Worm (Caenorhabditis elegans) whole organism, L4 larva: Measurements from ENCODE around the gene snf-10.

Source experiments
- F10B5.3 ChIP-seq: sonication (generic microtip); optimal IDR thresholded peaks from 2 replicates; lab custom pipeline; 2016; ENCODE audit warnings: mild to moderate bottlenecking, missing genetic modification characterization, missing compliant biosample characterization
- F26F4.8 ChIP-seq: fragments of 200-800 bp; sonication (Bioruptor generic); conservative IDR thresholded peaks from 2 replicates; pipeline ENCODE4 v1.3.6; 2022; ENCODE audit warnings: missing genetic modification characterization, missing compliant biosample characterization
- F49E8.2 ChIP-seq: sonication (generic microtip); optimal IDR thresholded peaks from 2 replicates; lab custom pipeline; 2016; ENCODE audit warnings: missing compliant biosample characterization, mild to moderate bottlenecking, missing genetic modification characterization, borderline replicate concordance
- T20F7.1 ChIP-seq: fragments of 200-800 bp; sonication (Bioruptor generic); optimal IDR thresholded peaks from 2 replicates; lab custom pipeline; 2018; ENCODE audit warnings: mild to moderate bottlenecking, missing genetic modification characterization, missing compliant biosample characterization
- T26A8.4 ChIP-seq: fragments of 200-800 bp; sonication (Bioruptor generic); IDR thresholded peaks from 2 replicates; pipeline ENCODE4 v1.3.6; 2022; ENCODE audit warnings: missing genetic modification characterization, missing compliant biosample characterization
- Y105C5A.15 ChIP-seq: fragments of 200-800 bp; sonication (Bioruptor generic); IDR thresholded peaks from 2 replicates; pipeline ENCODE4 v1.3.6; 2022; ENCODE audit warnings: missing genetic modification characterization, missing compliant biosample characterization
- Y48G9A.11 ChIP-seq: fragments of 200-800 bp; sonication (Bioruptor generic); IDR thresholded peaks from 2 replicates; pipeline ENCODE4 v1.3.6; 2022; ENCODE audit warnings: missing genetic modification reagents, missing genetic modification characterization, missing compliant biosample characterization
- Y75B8A.6 ChIP-seq: fragments of 200-800 bp; sonication (Bioruptor generic); IDR thresholded peaks from 2 replicates; pipeline ENCODE4 v1.3.6; 2022; ENCODE audit warnings: missing genetic modification reagents, missing genetic modification characterization, missing compliant biosample characterization
- ZK337.2 ChIP-seq: fragments of 200-800 bp; sonication (Bioruptor generic); IDR thresholded peaks from 2 replicates; pipeline ENCODE4 v1.3.6; 2022; ENCODE audit warnings: missing genetic modification reagents, missing genetic modification characterization, missing compliant biosample characterization
- aly-2 ChIP-seq: sonication (generic microtip); optimal IDR thresholded peaks from 2 replicates; lab custom pipeline; 2018; ENCODE audit warnings: missing biosample characterization, missing genetic modification characterization
- ceh-20 ChIP-seq: fragments of 200-800 bp; sonication (Bioruptor generic); IDR thresholded peaks from 2 replicates; pipeline ENCODE4 v1.3.6; 2022; ENCODE audit warnings: missing genetic modification reagents, missing genetic modification characterization, missing compliant biosample characterization
- ceh-82 ChIP-seq: sonication (generic microtip); optimal IDR thresholded peaks from 2 replicates; lab custom pipeline; 2017; ENCODE audit warnings: missing biosample characterization, missing genetic modification characterization
- cey-2 ChIP-seq: sonication (generic microtip); optimal IDR thresholded peaks from 3 replicates; lab custom pipeline; 2017; ENCODE audit warnings: missing genetic modification characterization, mild to moderate bottlenecking, missing compliant biosample characterization, antibody characterized with exemption, borderline replicate concordance; ENCODE audit not compliant: insufficient read depth
- ctbp-1 ChIP-seq: fragments of 200-800 bp; sonication (Bioruptor generic); IDR thresholded peaks from 2 replicates; pipeline ENCODE4 v1.3.6; 2022; ENCODE audit warnings: missing genetic modification reagents, missing genetic modification characterization, missing compliant biosample characterization
- daf-16 ChIP-seq, 3 experiments: sonication (generic microtip); optimal IDR thresholded peaks; 2 replicates each; lab custom pipeline; 2016 to 2017; ENCODE audit warnings: missing genetic modification characterization in 3 of 3, missing genetic modification reagents in 3 of 3, mild to moderate bottlenecking in 2 of 3, missing compliant biosample characterization in 2 of 3, missing biosample characterization in 1 of 3, moderate library complexity in 1 of 3
- daf-19 ChIP-seq: fragments of 200-800 bp; sonication (Bioruptor generic); conservative IDR thresholded peaks from 2 replicates; pipeline ENCODE4 v1.3.6; 2022; ENCODE audit warnings: missing genetic modification characterization, missing compliant biosample characterization
- egl-43 ChIP-seq: fragments of 200-800 bp; sonication (Bioruptor generic); IDR thresholded peaks from 2 replicates; pipeline ENCODE4 v1.3.6; 2022; ENCODE audit warnings: missing genetic modification reagents, missing genetic modification characterization, missing compliant biosample characterization
- fkh-10 ChIP-seq: fragments of 150-350 bp; optimal IDR thresholded peaks from 2 replicates; lab custom pipeline; 2014; ENCODE audit warnings: missing biosample characterization, missing genetic modification reagents, missing genetic modification characterization
- hif-1 ChIP-seq, 2 experiments: sonication (generic microtip); optimal IDR thresholded peaks; 2 replicates each; lab custom pipeline; 2016 to 2017; ENCODE audit warnings: missing compliant biosample characterization in 2 of 2, missing genetic modification characterization in 2 of 2, missing genetic modification reagents in 2 of 2, missing genotype in 2 of 2, mild to moderate bottlenecking in 1 of 2
- hlh-11 ChIP-seq: fragments of 200-800 bp; sonication (Bioruptor generic); optimal IDR thresholded peaks from 2 replicates; lab custom pipeline; 2018; ENCODE audit warnings: mild to moderate bottlenecking, missing genetic modification characterization, missing compliant biosample characterization
- lin-15B ChIP-seq: fragments of 150-350 bp; sonication (generic microtip); optimal IDR thresholded peaks from 3 replicates; lab custom pipeline; 2014; ENCODE audit warnings: missing biosample characterization, missing genetic modification characterization
- lin-38 ChIP-seq: fragments of 200-800 bp; sonication (Bioruptor generic); IDR thresholded peaks from 2 replicates; pipeline ENCODE4 v1.3.6; 2022; ENCODE audit warnings: missing genetic modification reagents, missing genetic modification characterization, missing compliant biosample characterization
- lir-3 ChIP-seq: sonication (generic microtip); optimal IDR thresholded peaks from 2 replicates; lab custom pipeline; 2016; ENCODE audit warnings: mild to moderate bottlenecking, missing genetic modification characterization, missing compliant biosample characterization
- lsy-2 ChIP-seq, 2 experiments: fragments of 150-350 bp in 1 of 2; sonication (generic microtip) in 1 of 2; optimal IDR thresholded peaks; 2 replicates each; lab custom pipeline; 2014 to 2017; ENCODE audit warnings: missing biosample characterization in 2 of 2, missing genetic modification characterization in 2 of 2
- mdl-1 ChIP-seq, 2 experiments: fragments of 150-350 bp in 1 of 2; sonication (generic microtip) in 1 of 2; optimal IDR thresholded peaks; 2 replicates each; lab custom pipeline; 2014 to 2017; ENCODE audit warnings: missing biosample characterization in 2 of 2, missing genetic modification characterization in 2 of 2
- mdt-29 ChIP-seq: fragments of 200-800 bp; sonication (Bioruptor generic); IDR thresholded peaks from 2 replicates; pipeline ENCODE4 v1.3.6; 2022; ENCODE audit warnings: missing genetic modification reagents, missing genetic modification characterization, missing compliant biosample characterization
- mxl-2 ChIP-seq: fragments of 200-800 bp; sonication (Bioruptor generic); conservative IDR thresholded peaks from 2 replicates; pipeline ENCODE4 v1.3.6; 2022; ENCODE audit warnings: missing genetic modification reagents, missing genetic modification characterization, missing compliant biosample characterization
- mxl-3 ChIP-seq: fragments of 200-800 bp; sonication (Bioruptor generic); optimal IDR thresholded peaks from 2 replicates; lab custom pipeline; 2018; ENCODE audit warnings: mild to moderate bottlenecking, missing genetic modification characterization, missing compliant biosample characterization
- nhr-10 ChIP-seq: fragments of 150-350 bp; optimal IDR thresholded peaks from 2 replicates; lab custom pipeline; 2014; ENCODE audit warnings: missing biosample characterization, missing genetic modification characterization
- nhr-11 ChIP-seq: fragments of 150-350 bp; optimal IDR thresholded peaks from 2 replicates; lab custom pipeline; 2014; ENCODE audit warnings: missing biosample characterization, missing genetic modification characterization
- nhr-237 ChIP-seq: sonication (generic microtip); optimal IDR thresholded peaks from 2 replicates; lab custom pipeline; 2017; ENCODE audit warnings: missing biosample characterization, missing genetic modification characterization
- nhr-48 ChIP-seq: sonication (generic microtip); optimal IDR thresholded peaks from 2 replicates; lab custom pipeline; 2016; ENCODE audit warnings: mild to moderate bottlenecking, missing genetic modification characterization, missing compliant biosample characterization
- nhr-6 ChIP-seq: fragments of 150-350 bp; optimal IDR thresholded peaks from 2 replicates; lab custom pipeline; 2014; ENCODE audit warnings: missing biosample characterization, missing genetic modification characterization
- pha-4 ChIP-seq, 2 experiments: fragments of 150-350 bp in 1 of 2; fragments of 200-800 bp in 1 of 2; sonication (Bioruptor generic) in 1 of 2; IDR thresholded peaks in 1 of 2; optimal IDR thresholded peaks in 1 of 2; 2 replicates each; pipeline versions ENCODE4 v1.3.6 to Lab custom; 2014 to 2022; ENCODE audit warnings: missing genetic modification characterization in 2 of 2, missing genetic modification reagents in 2 of 2, missing biosample characterization in 1 of 2, missing compliant biosample characterization in 1 of 2
- pqm-1 ChIP-seq: sonication (generic microtip); optimal IDR thresholded peaks from 2 replicates; lab custom pipeline; 2017; ENCODE audit warnings: missing biosample characterization, missing genetic modification characterization
- rbr-2 ChIP-seq: sonication (generic microtip); optimal IDR thresholded peaks from 2 replicates; lab custom pipeline; 2016; ENCODE audit warnings: missing genotype, missing genetic modification characterization, missing compliant biosample characterization
- sdz-12 ChIP-seq: fragments of 200-800 bp; sonication (Bioruptor generic); optimal IDR thresholded peaks from 2 replicates; lab custom pipeline; 2018; ENCODE audit warnings: mild to moderate bottlenecking, missing genetic modification characterization, missing compliant biosample characterization
- snpc-1.2 ChIP-seq: fragments of 200-800 bp; sonication (Bioruptor generic); IDR thresholded peaks from 2 replicates; pipeline ENCODE4 v1.3.6; 2022; ENCODE audit warnings: missing genetic modification reagents, missing genetic modification characterization, missing compliant biosample characterization
- spr-3 ChIP-seq: fragments of 200-800 bp; sonication (Bioruptor generic); optimal IDR thresholded peaks from 2 replicates; lab custom pipeline; 2018; ENCODE audit warnings: mild to moderate bottlenecking, missing genetic modification characterization, missing compliant biosample characterization
- unc-62 ChIP-seq, 3 experiments: fragments of 150-350 bp in 1 of 3; sonication (generic microtip); optimal IDR thresholded peaks in 2 of 3; peaks in 1 of 3; 1 replicate in 1 of 3; 2 replicates in 2 of 3; lab custom pipeline; 2014 to 2017; ENCODE audit warnings: missing biosample characterization in 3 of 3, missing genetic modification characterization in 3 of 3, missing genetic modification reagents in 3 of 3, missing genotype in 1 of 3
- zfp-2 ChIP-seq: sonication (generic microtip); optimal IDR thresholded peaks from 2 replicates; lab custom pipeline; 2016; ENCODE audit warnings: mild to moderate bottlenecking, missing genetic modification characterization, missing compliant biosample characterization
- ztf-11 ChIP-seq: fragments of 150-350 bp; optimal IDR thresholded peaks from 2 replicates; lab custom pipeline; 2014; ENCODE audit warnings: missing biosample characterization, missing genetic modification characterization

Gene snf-10

DNA sequence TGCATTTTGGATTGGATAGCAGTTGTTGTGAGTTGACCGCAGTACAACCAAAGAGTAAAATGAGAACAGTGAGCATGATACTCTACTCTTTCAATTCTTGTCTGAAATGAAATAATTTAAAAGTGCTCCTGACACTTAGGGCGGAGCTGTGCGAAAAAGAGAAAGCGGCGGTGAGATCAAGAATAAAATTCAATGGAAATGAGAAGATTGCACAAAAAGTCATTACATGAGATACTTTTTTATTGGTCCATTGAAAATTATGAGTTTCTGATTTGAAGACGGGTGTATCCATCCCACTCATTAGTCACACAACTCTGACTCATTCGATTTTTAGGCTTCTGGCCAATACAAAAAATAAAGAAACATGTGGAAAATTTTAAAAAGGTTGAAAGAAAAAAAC lies 16.6 kb upstream of the snf-10 start, which contains the start of gene F22E12.1:
Gene F22E12.1, minus strand, starts transcription at position 101 of the 400 bp plus-strand sequence.
- no peak for TF ChIP-seq aly-2
- TF ChIP-seq pha-4 (GFP tag; IDR thresholded peaks at IDR 0.05; lab: Robert Waterston, UW), result no peak
- TF ChIP-seq pha-4 (tag; optimal IDR thresholded peaks at IDR 0.05; lab: Kevin White, UChicago), result no peak
- TF ChIP-seq ZK337.2 (GFP tag; lab: Robert Waterston, UW), result no peak
- no peak for TF ChIP-seq Y105C5A.15 (GFP tag; lab: Robert Waterston, UW)
- no peak for TF ChIP-seq lin-38
- no peak for TF ChIP-seq rbr-2 (tag; lab: Kevin White, UChicago)
- TF ChIP-seq mdt-29, result no peak
- TF ChIP-seq ztf-11 (tag; lab: Kevin White, UChicago), result no peak
- TF ChIP-seq, all 104 proteins: peak for 0

DNA sequence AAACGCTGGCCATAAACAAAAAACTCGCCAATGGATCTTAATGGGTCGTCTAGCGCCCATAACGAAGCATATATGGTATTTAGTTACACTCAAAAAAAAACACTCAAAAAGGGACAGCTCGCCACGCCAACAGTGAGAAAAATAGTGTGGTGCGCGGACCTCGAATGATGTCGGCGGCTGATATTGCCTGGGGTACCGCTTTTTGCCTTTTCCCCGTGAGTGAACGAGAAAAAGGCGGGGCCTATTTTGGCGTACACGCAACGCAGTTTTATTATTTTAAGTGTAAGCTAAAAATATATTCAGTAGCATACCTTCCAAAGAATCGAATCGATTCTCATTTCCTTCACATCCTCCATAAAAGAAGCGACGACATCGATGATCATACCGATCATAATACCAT lies 16.2 kb upstream of the snf-10 start:
- TF ChIP-seq snpc-1.2 (GFP tag; lab: Robert Waterston, UW), result 0 out of 2 replicates have a peak, but pooled peaks have one; percentile 46

DNA sequence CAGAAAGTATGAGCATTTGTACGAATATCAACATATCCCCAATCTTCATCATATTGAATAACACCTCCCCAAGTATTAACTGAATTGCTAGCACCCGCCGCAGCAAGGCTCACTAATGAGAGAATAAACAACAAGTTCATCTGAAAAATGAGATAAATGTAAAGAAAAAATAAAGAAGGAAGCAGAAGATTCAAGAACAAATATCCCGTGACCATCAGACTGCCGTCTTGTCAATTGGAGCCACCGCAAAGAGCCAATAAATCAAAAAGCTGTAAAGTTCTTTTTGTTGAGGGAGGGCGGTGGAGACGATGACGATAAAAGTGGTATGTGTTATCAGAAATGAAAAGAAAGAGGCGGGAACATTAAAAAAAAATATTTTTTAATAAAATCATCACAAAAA lies 12.8 kb upstream of the snf-10 start, which contains the start of gene Y32F6A.5:
Gene Y32F6A.5, minus strand, starts transcription at position 140 of the 400 bp plus-strand sequence.
- no peak for TF ChIP-seq ceh-82
- peak; percentile 71; the same call in 1 of the 2 replicates for TF ChIP-seq mdt-29
- TF ChIP-seq mdl-1 (tag; optimal IDR thresholded peaks at IDR 0.05; lab: Kevin White, UChicago), result no peak
- TF ChIP-seq zfp-2 (tag; lab: Kevin White, UChicago), result no peak
- TF ChIP-seq F49E8.2 (tag; lab: Kevin White, UChicago), result no peak
- TF ChIP-seq spr-3 (GFP tag; lab: Kevin White, UChicago), result no peak
- TF ChIP-seq daf-19 (GFP tag; lab: Robert Waterston, UW), result no peak
- TF ChIP-seq hif-1 (tag; optimal IDR thresholded peaks at IDR 0.05; lab: Kevin White, UChicago), result peak in 1 of 2 experiments; percentile 24
- TF ChIP-seq cey-2 (tag; lab: Kevin White, UChicago), result no peak
- TF ChIP-seq nhr-237 (tag; lab: Kevin White, UChicago), result no peak
- TF ChIP-seq lsy-2 (tag; optimal IDR thresholded peaks at IDR 0.05; lab: Kevin White, UChicago), result peak in 1 of 2 experiments; percentile 2
- TF ChIP-seq ctbp-1 (GFP tag; lab: Robert Waterston, UW), result no peak
- TF ChIP-seq nhr-48 (tag; lab: Kevin White, UChicago), result no peak
- TF ChIP-seq daf-16 (GFP tag; optimal IDR thresholded peaks at IDR 0.05; lab: Kevin White, UChicago), result peak in 1 of 2 experiments; percentile 74
- no peak for TF ChIP-seq daf-16 (tag; optimal IDR thresholded peaks at IDR 0.05; lab: Kevin White, UChicago)
- no peak for TF ChIP-seq nhr-10 (tag; lab: Kevin White, UChicago)
- TF ChIP-seq T20F7.1 (GFP tag; lab: Kevin White, UChicago), result no peak
- TF ChIP-seq ceh-20, result peak; percentile 65
- TF ChIP-seq unc-62 (GFP tag; optimal IDR thresholded peaks at IDR 0.05 in 1 of 2; lab: Kevin White, UChicago), result peak in 1 of 2 experiments; percentile 3
- no peak for TF ChIP-seq unc-62 (tag; optimal IDR thresholded peaks at IDR 0.05; lab: Kevin White, UChicago)
- TF ChIP-seq Y75B8A.6, result no peak
- no peak for TF ChIP-seq mxl-3 (GFP tag; lab: Kevin White, UChicago)
- TF ChIP-seq F10B5.3, result no peak
- TF ChIP-seq lin-15B (tag; lab: Kevin White, UChicago), result no peak
- TF ChIP-seq nhr-11 (tag; lab: Kevin White, UChicago), result peak; percentile 51
- no peak for TF ChIP-seq Y48G9A.11
- no peak for TF ChIP-seq fkh-10
- TF ChIP-seq F26F4.8, result no peak
- TF ChIP-seq T26A8.4 (GFP tag; lab: Robert Waterston, UW), result no peak
- TF ChIP-seq pqm-1 (tag; lab: Kevin White, UChicago), result no peak
- peak; percentile 54 for TF ChIP-seq hlh-11 (tag; lab: Kevin White, UChicago)
- no peak for TF ChIP-seq mxl-2 (GFP tag; lab: Robert Waterston, UW)
- TF ChIP-seq sdz-12, result no peak
- no peak for TF ChIP-seq lir-3 (tag; lab: Kevin White, UChicago)
- TF ChIP-seq egl-43 (GFP tag; lab: Robert Waterston, UW), result no peak
- no peak for TF ChIP-seq nhr-6 (tag; lab: Kevin White, UChicago)
